Comparison of ENCODE assay signal across 1 fruit fly cellular context in genomic region chr3R:14846924-14847599, dm6.
TF ChIP-seq lines count a peak whose summit lies in the region.

No protein-coding gene starts in this region.

TF ChIP-seq in whole organism, embryonic, 481 proteins besides CTCF, POLR2A, EP300 and RAD21 (continued from another document):
- TF ChIP-seq corto (GFP tag; optimal IDR thresholded peaks at IDR 0.05; lab: Kevin White, UChicago) (no peak), cwo (GFP tag; optimal IDR thresholded peaks at IDR 0.05; lab: Kevin White, UChicago) (no peak), CG11093 (GFP tag; IDR thresholded peaks at IDR 0.05; lab: Robert Waterston, UW) (no peak), gfzf (GFP tag; optimal IDR thresholded peaks at IDR 0.05; lab: Kevin White, UChicago) (no peak), CG18262 (tag; optimal IDR thresholded peaks at IDR 0.05; lab: Kevin White, UChicago) (no peak), CG18476 (GFP tag; optimal IDR thresholded peaks at IDR 0.05; lab: Kevin White, UChicago) (no peak), CG13287 (GFP tag; IDR thresholded peaks at IDR 0.05; lab: Robert Waterston, UW; ENCODE audit: partially characterized antibody) (no peak), onecut (GFP tag; IDR thresholded peaks at IDR 0.05; lab: Robert Waterston, UW) (no peak), fd64A (GFP tag; optimal IDR thresholded peaks at IDR 0.05; lab: Kevin White, UChicago) (no peak), CG10209 (GFP tag; optimal IDR thresholded peaks at IDR 0.05; lab: Kevin White, UChicago) (no peak), Aef1 (GFP tag; IDR thresholded peaks at IDR 0.05; lab: Robert Waterston, UW) (no peak), zen2 (GFP tag; IDR thresholded peaks at IDR 0.05; lab: Robert Waterston, UW; ENCODE audit: partially characterized antibody) (no peak), Taf1 (GFP tag; IDR thresholded peaks at IDR 0.05; lab: Robert Waterston, UW) (no peak), CG4820 (GFP tag; optimal IDR thresholded peaks at IDR 0.05; lab: Kevin White, UChicago) (no peak), CG8765 (GFP tag; IDR thresholded peaks at IDR 0.05; lab: Robert Waterston, UW) (no peak), CG12219 (GFP tag; optimal IDR thresholded peaks at IDR 0.05; lab: Kevin White, UChicago) (no peak), CG8359 (GFP tag; optimal IDR thresholded peaks at IDR 0.05; lab: Kevin White, UChicago; ENCODE audit: borderline replicate concordance) (no peak), ftz-f1 (GFP tag; optimal IDR thresholded peaks at IDR 0.05; lab: Kevin White, UChicago) (no peak), gt (GFP tag; IDR thresholded peaks at IDR 0.05; lab: Robert Waterston, UW) (no peak), fd96Cb (tag; optimal IDR thresholded peaks at IDR 0.05; lab: Kevin White, UChicago) (no peak), zen (tag; optimal IDR thresholded peaks at IDR 0.05; lab: Kevin White, UChicago) (no peak), cad (GFP tag; optimal IDR thresholded peaks at IDR 0.05; lab: Kevin White, UChicago) (no peak), CG8478 (optimal IDR thresholded peaks at IDR 0.05; lab: Kevin White, UChicago) (no peak), CG30431 (GFP tag; optimal IDR thresholded peaks at IDR 0.05; lab: Kevin White, UChicago) (no peak), slou (GFP tag; optimal IDR thresholded peaks at IDR 0.05; lab: Kevin White, UChicago) (no peak), NfI (GFP tag; optimal IDR thresholded peaks at IDR 0.05; lab: Kevin White, UChicago) (no peak), yki (optimal IDR thresholded peaks at IDR 0.05; lab: Kevin White, UChicago) (no peak), Usf (GFP tag; optimal IDR thresholded peaks at IDR 0.05; lab: Kevin White, UChicago) (no peak), hkb (optimal IDR thresholded peaks at IDR 0.05; lab: Kevin White, UChicago) (no peak), hkb (GFP tag; IDR thresholded peaks at IDR 0.05; lab: Robert Waterston, UW) (no peak), CG7786 (GFP tag; optimal IDR thresholded peaks at IDR 0.05; lab: Kevin White, UChicago) (no peak), Camta (GFP tag; optimal IDR thresholded peaks at IDR 0.05; lab: Kevin White, UChicago) (no peak), Nf-YA (GFP tag; IDR thresholded peaks at IDR 0.05; lab: Robert Waterston, UW) (no peak), CG17912 (GFP tag; optimal IDR thresholded peaks at IDR 0.05; lab: Kevin White, UChicago) (no peak), hb (GFP tag; IDR thresholded peaks at IDR 0.05; lab: Robert Waterston, UW; ENCODE audit: partially characterized antibody) (no peak), bcd (GFP tag; optimal IDR thresholded peaks at IDR 0.05; lab: Kevin White, UChicago) (no peak), wor (GFP tag; IDR thresholded peaks at IDR 0.05; lab: Robert Waterston, UW) (0 out of 2 replicates have a peak, but pooled peaks have one; percentile 14), CG11504 (tag; optimal IDR thresholded peaks at IDR 0.05; lab: Kevin White, UChicago) (peak; percentile 8), Sry-δ (GFP tag; optimal IDR thresholded peaks at IDR 0.05; lab: Kevin White, UChicago) (no peak), Jarid2 (GFP tag; optimal IDR thresholded peaks at IDR 0.05; lab: Kevin White, UChicago) (no peak), Hsf (GFP tag; optimal IDR thresholded peaks at IDR 0.05; lab: Kevin White, UChicago) (no peak), HLH54F (GFP tag; optimal IDR thresholded peaks at IDR 0.05; lab: Kevin White, UChicago) (no peak), Dll (GFP tag; IDR thresholded peaks at IDR 0.05; lab: Robert Waterston, UW; ENCODE audit: partially characterized antibody) (no peak), B-H2 (GFP tag; optimal IDR thresholded peaks at IDR 0.05; lab: Kevin White, UChicago) (no peak), pnt (GFP tag; optimal IDR thresholded peaks at IDR 0.05; lab: Kevin White, UChicago) (no peak), CG14667 (GFP tag; IDR thresholded peaks at IDR 0.05; lab: Robert Waterston, UW) (no peak), cg (GFP tag; optimal IDR thresholded peaks at IDR 0.05; lab: Kevin White, UChicago) (no peak), p53 (GFP tag; optimal IDR thresholded peaks at IDR 0.05; lab: Kevin White, UChicago) (no peak), so (GFP tag; IDR thresholded peaks at IDR 0.05; lab: Robert Waterston, UW) (peak; percentile 17; the same call in 1 of the 3 replicates), CG2120 (GFP tag; optimal IDR thresholded peaks at IDR 0.05; lab: Kevin White, UChicago) (no peak), CG4424 (GFP tag; optimal IDR thresholded peaks at IDR 0.05; lab: Kevin White, UChicago) (no peak), CG9817 (tag; optimal IDR thresholded peaks at IDR 0.05; lab: Kevin White, UChicago) (no peak), Drgx (GFP tag; IDR thresholded peaks at IDR 0.05; lab: Robert Waterston, UW) (peak; percentile 78), CG2889 (GFP tag; IDR thresholded peaks at IDR 0.05; lab: Robert Waterston, UW) (no peak), ttk (GFP tag; IDR thresholded peaks at IDR 0.05; lab: Robert Waterston, UW) (0 out of 2 replicates have a peak, but pooled peaks have one; percentile 37), CG6813 (GFP tag; optimal IDR thresholded peaks at IDR 0.05; lab: Kevin White, UChicago) (no peak), CG10979 (tag; optimal IDR thresholded peaks at IDR 0.05; lab: Kevin White, UChicago) (no peak), tio (GFP tag; optimal IDR thresholded peaks at IDR 0.05; lab: Kevin White, UChicago) (peak; percentile 8), lmd (GFP tag; IDR thresholded peaks at IDR 0.05; lab: Robert Waterston, UW) (peak; percentile 14; the same call in 1 of the 2 replicates), Dp (GFP tag; optimal IDR thresholded peaks at IDR 0.05; lab: Kevin White, UChicago) (no peak), ssp (GFP tag; IDR thresholded peaks at IDR 0.05; lab: Robert Waterston, UW) (no peak), run (tag; optimal IDR thresholded peaks at IDR 0.05; lab: Kevin White, UChicago) (no peak), lola (GFP tag; optimal IDR thresholded peaks at IDR 0.05; lab: Kevin White, UChicago) (no peak), CG7357 (GFP tag; IDR thresholded peaks at IDR 0.05; lab: Robert Waterston, UW) (no peak), Xrp1 (GFP tag; IDR thresholded peaks at IDR 0.05; lab: Robert Waterston, UW) (no peak), mirr (GFP tag; optimal IDR thresholded peaks at IDR 0.05; lab: Kevin White, UChicago) (no peak), usp (GFP tag; optimal IDR thresholded peaks at IDR 0.05; lab: Kevin White, UChicago) (no peak), croc (GFP tag; conservative IDR thresholded peaks at IDR 0.05; lab: Robert Waterston, UW) (no peak), TFAM (GFP tag; optimal IDR thresholded peaks at IDR 0.05; lab: Kevin White, UChicago) (no peak), Dbx (GFP tag; IDR thresholded peaks at IDR 0.05; lab: Robert Waterston, UW) (no peak), B-H1 (GFP tag; IDR thresholded peaks at IDR 0.05; lab: Robert Waterston, UW) (no peak), row (GFP tag; IDR thresholded peaks at IDR 0.05; lab: Robert Waterston, UW) (no peak), CG9876 (GFP tag; optimal IDR thresholded peaks at IDR 0.05; lab: Kevin White, UChicago) (no peak), H15 (GFP tag; IDR thresholded peaks at IDR 0.05; lab: Robert Waterston, UW) (no peak)
